Worm (Caenorhabditis elegans) whole organism, L4 larva: ENCODE measurements around the gene mml-1.
A peak's percentile ranks its signal among the peaks of the same experiment; 100 is the strongest.

Experiments used
- D1046.2 ChIP-seq: fragments of 200-800 bp; sonication (Bioruptor generic); IDR thresholded peaks from 2 replicates; pipeline ENCODE4 v1.3.6; 2022; ENCODE audit warnings: missing genetic modification characterization, missing compliant biosample characterization
- F26F4.8 ChIP-seq: fragments of 200-800 bp; sonication (Bioruptor generic); conservative IDR thresholded peaks from 2 replicates; pipeline ENCODE4 v1.3.6; 2022; ENCODE audit warnings: missing genetic modification characterization, missing compliant biosample characterization
- F37D6.2 ChIP-seq: sonication (generic microtip); optimal IDR thresholded peaks from 2 replicates; lab custom pipeline; 2016; ENCODE audit warnings: mild to moderate bottlenecking, missing genetic modification characterization, missing compliant biosample characterization
- F44E2.7 ChIP-seq: fragments of 200-800 bp; sonication (Bioruptor generic); IDR thresholded peaks from 2 replicates; pipeline ENCODE4 v2.1.2; 2022; ENCODE audit warnings: missing genetic modification characterization, missing compliant biosample characterization
- T20F7.1 ChIP-seq: fragments of 200-800 bp; sonication (Bioruptor generic); optimal IDR thresholded peaks from 2 replicates; lab custom pipeline; 2018; ENCODE audit warnings: mild to moderate bottlenecking, missing genetic modification characterization, missing compliant biosample characterization
- Y48G9A.11 ChIP-seq: fragments of 200-800 bp; sonication (Bioruptor generic); IDR thresholded peaks from 2 replicates; pipeline ENCODE4 v1.3.6; 2022; ENCODE audit warnings: missing genetic modification reagents, missing genetic modification characterization, missing compliant biosample characterization
- Y5F2A.4 ChIP-seq: fragments of 200-800 bp; sonication (Bioruptor generic); optimal IDR thresholded peaks from 2 replicates; lab custom pipeline; 2018; ENCODE audit warnings: mild to moderate bottlenecking, missing genetic modification characterization, missing compliant biosample characterization
- Y75B8A.6 ChIP-seq: fragments of 200-800 bp; sonication (Bioruptor generic); IDR thresholded peaks from 2 replicates; pipeline ENCODE4 v1.3.6; 2022; ENCODE audit warnings: missing genetic modification reagents, missing genetic modification characterization, missing compliant biosample characterization
- ZK337.2 ChIP-seq: fragments of 200-800 bp; sonication (Bioruptor generic); IDR thresholded peaks from 2 replicates; pipeline ENCODE4 v1.3.6; 2022; ENCODE audit warnings: missing genetic modification reagents, missing genetic modification characterization, missing compliant biosample characterization
- ZK546.5 ChIP-seq, 2 experiments: sonication (generic microtip); optimal IDR thresholded peaks; 2 replicates each; lab custom pipeline; 2017; ENCODE audit warnings: missing biosample characterization in 2 of 2, missing genetic modification characterization in 2 of 2
- aha-1 ChIP-seq: fragments of 150-350 bp; peaks from one replicate; lab custom pipeline; 2014; ENCODE audit warnings: missing biosample characterization, missing genetic modification characterization
- arid-1 ChIP-seq: fragments of 200-800 bp; sonication (Bioruptor generic); conservative IDR thresholded peaks from 2 replicates; pipeline ENCODE4 v1.3.6; 2022; ENCODE audit warnings: missing genetic modification reagents, missing genetic modification characterization, missing compliant biosample characterization
- ces-1 ChIP-seq: fragments of 150-350 bp; sonication (generic microtip); optimal IDR thresholded peaks from 4 replicates; lab custom pipeline; 2014; ENCODE audit warnings: missing biosample characterization, missing genetic modification reagents, missing genetic modification characterization
- cey-2 ChIP-seq: sonication (generic microtip); optimal IDR thresholded peaks from 3 replicates; lab custom pipeline; 2017; ENCODE audit warnings: missing genetic modification characterization, mild to moderate bottlenecking, missing compliant biosample characterization, antibody characterized with exemption, borderline replicate concordance; ENCODE audit not compliant: insufficient read depth
- ctbp-1 ChIP-seq: fragments of 200-800 bp; sonication (Bioruptor generic); IDR thresholded peaks from 2 replicates; pipeline ENCODE4 v1.3.6; 2022; ENCODE audit warnings: missing genetic modification reagents, missing genetic modification characterization, missing compliant biosample characterization
- daf-19 ChIP-seq: fragments of 200-800 bp; sonication (Bioruptor generic); conservative IDR thresholded peaks from 2 replicates; pipeline ENCODE4 v1.3.6; 2022; ENCODE audit warnings: missing genetic modification characterization, missing compliant biosample characterization
- dmd-8 ChIP-seq: fragments of 200-800 bp; sonication (Bioruptor generic); IDR thresholded peaks from 2 replicates; pipeline ENCODE4 v1.3.6; 2022; ENCODE audit warnings: missing genetic modification characterization, missing compliant biosample characterization
- dpl-1 ChIP-seq: fragments of 150-350 bp; optimal IDR thresholded peaks from 2 replicates; lab custom pipeline; 2014; ENCODE audit warnings: missing biosample characterization, missing genetic modification reagents, missing genetic modification characterization
- duxl-1 ChIP-seq: sonication (generic microtip); optimal IDR thresholded peaks from 2 replicates; lab custom pipeline; 2016; ENCODE audit warnings: mild to moderate bottlenecking, missing genetic modification characterization, moderate library complexity, missing compliant biosample characterization; ENCODE audit not compliant: poor library complexity
- dve-1 ChIP-seq: sonication (generic microtip); optimal IDR thresholded peaks from 2 replicates; lab custom pipeline; 2017; ENCODE audit warnings: antibody characterized with exemption, mild to moderate bottlenecking, missing genetic modification characterization, missing compliant biosample characterization; ENCODE audit not compliant: insufficient read depth
- egl-43 ChIP-seq: fragments of 200-800 bp; sonication (Bioruptor generic); IDR thresholded peaks from 2 replicates; pipeline ENCODE4 v1.3.6; 2022; ENCODE audit warnings: missing genetic modification reagents, missing genetic modification characterization, missing compliant biosample characterization
- fkh-10 ChIP-seq: fragments of 150-350 bp; optimal IDR thresholded peaks from 2 replicates; lab custom pipeline; 2014; ENCODE audit warnings: missing biosample characterization, missing genetic modification reagents, missing genetic modification characterization
- fos-1 ChIP-seq: fragments of 150-350 bp; optimal IDR thresholded peaks from 2 replicates; lab custom pipeline; 2014; ENCODE audit warnings: missing biosample characterization, missing genetic modification characterization
- lim-7 ChIP-seq: fragments of 200-800 bp; sonication (Bioruptor generic); IDR thresholded peaks from 2 replicates; pipeline ENCODE4 v1.3.6; 2022; ENCODE audit warnings: missing genetic modification characterization, missing compliant biosample characterization
- lin-1 ChIP-seq: fragments of 200-800 bp; sonication (Bioruptor generic); IDR thresholded peaks from 2 replicates; pipeline ENCODE4 v1.3.6; 2022; ENCODE audit warnings: missing genetic modification reagents, missing genetic modification characterization, missing compliant biosample characterization
- lin-13 ChIP-seq: fragments of 150-350 bp; optimal IDR thresholded peaks from 2 replicates; lab custom pipeline; 2014; ENCODE audit warnings: missing biosample characterization, missing genetic modification reagents, missing genetic modification characterization
- lin-29 ChIP-seq: fragments of 200-800 bp; sonication (Bioruptor generic); IDR thresholded peaks from 2 replicates; pipeline ENCODE4 v1.3.6; 2022; ENCODE audit warnings: missing genetic modification reagents, missing genetic modification characterization, missing compliant biosample characterization
- lin-38 ChIP-seq: fragments of 200-800 bp; sonication (Bioruptor generic); IDR thresholded peaks from 2 replicates; pipeline ENCODE4 v1.3.6; 2022; ENCODE audit warnings: missing genetic modification reagents, missing genetic modification characterization, missing compliant biosample characterization
- lin-39 ChIP-seq: fragments of 150-350 bp; optimal IDR thresholded peaks from 2 replicates; lab custom pipeline; 2014; ENCODE audit warnings: missing biosample characterization, missing genetic modification reagents, missing genetic modification characterization
- lsy-2 ChIP-seq, 2 experiments: fragments of 150-350 bp in 1 of 2; sonication (generic microtip) in 1 of 2; optimal IDR thresholded peaks; 2 replicates each; lab custom pipeline; 2014 to 2017; ENCODE audit warnings: missing biosample characterization in 2 of 2, missing genetic modification characterization in 2 of 2
- madf-5 ChIP-seq, 2 experiments: fragments of 200-800 bp; sonication (Bioruptor generic); IDR thresholded peaks; 2 replicates each; pipeline ENCODE4 v1.3.6; 2022; ENCODE audit warnings: missing compliant biosample characterization in 2 of 2, missing genetic modification characterization in 2 of 2
- mdl-1 ChIP-seq, 2 experiments: fragments of 150-350 bp in 1 of 2; sonication (generic microtip) in 1 of 2; optimal IDR thresholded peaks; 2 replicates each; lab custom pipeline; 2014 to 2017; ENCODE audit warnings: missing biosample characterization in 2 of 2, missing genetic modification characterization in 2 of 2
- mep-1 ChIP-seq: fragments of 150-350 bp; sonication (generic microtip); optimal IDR thresholded peaks from 3 replicates; lab custom pipeline; 2014; ENCODE audit warnings: missing biosample characterization, missing genetic modification characterization
- mes-2 ChIP-seq: sonication (generic microtip); optimal IDR thresholded peaks from 2 replicates; lab custom pipeline; 2016; ENCODE audit warnings: missing genotype, mild to moderate bottlenecking, missing genetic modification characterization, missing compliant biosample characterization; ENCODE audit not compliant: poor library complexity, severe bottlenecking
- mxl-3 ChIP-seq: fragments of 200-800 bp; sonication (Bioruptor generic); optimal IDR thresholded peaks from 2 replicates; lab custom pipeline; 2018; ENCODE audit warnings: mild to moderate bottlenecking, missing genetic modification characterization, missing compliant biosample characterization
- nhr-111 ChIP-seq: fragments of 200-800 bp; sonication (Bioruptor generic); optimal IDR thresholded peaks from 2 replicates; lab custom pipeline; 2018; ENCODE audit warnings: mild to moderate bottlenecking, missing genetic modification characterization, missing compliant biosample characterization
- nhr-237 ChIP-seq: sonication (generic microtip); optimal IDR thresholded peaks from 2 replicates; lab custom pipeline; 2017; ENCODE audit warnings: missing biosample characterization, missing genetic modification characterization
- nhr-28 ChIP-seq: fragments of 150-350 bp; optimal IDR thresholded peaks from 2 replicates; lab custom pipeline; 2014; ENCODE audit warnings: missing biosample characterization, missing genetic modification characterization
- nhr-42 ChIP-seq: fragments of 200-800 bp; sonication (Bioruptor generic); IDR thresholded peaks from 2 replicates; pipeline ENCODE4 v1.3.6; 2022; ENCODE audit warnings: missing genetic modification characterization, missing compliant biosample characterization
- nhr-76 ChIP-seq: fragments of 150-350 bp; optimal IDR thresholded peaks from 2 replicates; lab custom pipeline; 2014; ENCODE audit warnings: missing biosample characterization, missing genetic modification characterization
- nhr-77 ChIP-seq: fragments of 150-350 bp; optimal IDR thresholded peaks from 2 replicates; lab custom pipeline; 2014; ENCODE audit warnings: missing biosample characterization, missing genetic modification characterization
- pha-4 ChIP-seq, 2 experiments: fragments of 150-350 bp in 1 of 2; fragments of 200-800 bp in 1 of 2; sonication (Bioruptor generic) in 1 of 2; IDR thresholded peaks in 1 of 2; optimal IDR thresholded peaks in 1 of 2; 2 replicates each; pipeline versions ENCODE4 v1.3.6 to Lab custom; 2014 to 2022; ENCODE audit warnings: missing genetic modification characterization in 2 of 2, missing genetic modification reagents in 2 of 2, missing biosample characterization in 1 of 2, missing compliant biosample characterization in 1 of 2
- php-3 ChIP-seq: fragments of 200-800 bp; sonication (Bioruptor generic); IDR thresholded peaks from 2 replicates; pipeline ENCODE4 v1.3.6; 2022; ENCODE audit warnings: missing genetic modification reagents, missing genetic modification characterization, missing compliant biosample characterization
- pqm-1 ChIP-seq: sonication (generic microtip); optimal IDR thresholded peaks from 2 replicates; lab custom pipeline; 2017; ENCODE audit warnings: missing biosample characterization, missing genetic modification characterization
- skn-1 ChIP-seq: fragments of 150-350 bp; optimal IDR thresholded peaks from 2 replicates; lab custom pipeline; 2014; ENCODE audit warnings: missing biosample characterization, missing genetic modification characterization
- spr-1 ChIP-seq: sonication (generic microtip); optimal IDR thresholded peaks from 2 replicates; lab custom pipeline; 2016; ENCODE audit warnings: mild to moderate bottlenecking, missing genetic modification characterization, missing compliant biosample characterization
- spr-3 ChIP-seq: fragments of 200-800 bp; sonication (Bioruptor generic); optimal IDR thresholded peaks from 2 replicates; lab custom pipeline; 2018; ENCODE audit warnings: mild to moderate bottlenecking, missing genetic modification characterization, missing compliant biosample characterization
- unc-130 ChIP-seq: sonication (generic microtip); optimal IDR thresholded peaks from 2 replicates; lab custom pipeline; 2016; ENCODE audit warnings: missing genetic modification reagents, missing genetic modification characterization, missing compliant biosample characterization
- vab-7 ChIP-seq: fragments of 200-800 bp; sonication (Bioruptor generic); IDR thresholded peaks from 2 replicates; pipeline ENCODE4 v1.3.6; 2022; ENCODE audit warnings: missing genetic modification reagents, missing genetic modification characterization, missing compliant biosample characterization
- ztf-11 ChIP-seq: fragments of 150-350 bp; optimal IDR thresholded peaks from 2 replicates; lab custom pipeline; 2014; ENCODE audit warnings: missing biosample characterization, missing genetic modification characterization

Gene mml-1

DNA sequence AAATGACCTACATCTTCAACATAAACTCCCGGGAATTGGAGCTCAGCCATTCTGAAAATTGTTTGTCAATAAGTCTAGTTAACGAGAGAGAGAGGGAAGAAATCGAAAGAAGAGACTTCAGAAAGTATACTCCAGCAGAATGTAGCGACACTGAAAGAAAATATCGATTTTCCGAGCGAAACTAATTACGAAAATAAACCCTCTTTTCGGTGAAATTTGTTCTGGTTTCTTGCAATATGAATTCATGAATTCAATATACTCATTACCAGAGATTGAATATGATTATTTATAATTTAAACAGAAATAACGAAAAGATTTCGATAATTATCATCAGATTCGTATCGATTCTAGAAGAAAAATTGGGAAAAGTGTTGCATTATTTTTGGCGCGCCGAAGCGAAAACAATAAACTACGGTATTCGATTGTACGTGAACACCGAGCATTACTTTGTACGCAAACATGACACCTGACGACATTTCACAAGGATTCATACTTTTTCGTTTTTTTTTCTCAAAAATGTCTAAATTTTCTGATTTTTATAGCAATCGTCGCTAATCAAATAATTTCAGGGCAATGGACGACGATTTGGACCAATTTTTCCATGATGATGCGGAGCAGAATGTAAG, 7.1 kb upstream of the mml-1 start, which contains the start of the genes hmg-4 and T20B12.3:
TSS of gene hmg-4 (minus strand) at position 51 of the 626 bp plus-strand sequence.
TSS of gene T20B12.3 (plus strand) at position 570 of the 626 bp plus-strand sequence.
- no peak for TF ChIP-seq Y5F2A.4 (GFP tag; lab: Kevin White, UChicago)
- TF ChIP-seq fos-1 (tag; lab: Kevin White, UChicago), result no peak
- TF ChIP-seq lim-7 (GFP tag; lab: Robert Waterston, UW), result no peak
- TF ChIP-seq dmd-8 (GFP tag; lab: Robert Waterston, UW), result no peak
- peak; percentile 15 for TF ChIP-seq dve-1 (tag; lab: Kevin White, UChicago)
- no peak for TF ChIP-seq F37D6.2 (tag; lab: Kevin White, UChicago)
- TF ChIP-seq pqm-1 (tag; lab: Kevin White, UChicago), result no peak
- TF ChIP-seq unc-130, result peak; percentile 34
- no peak for TF ChIP-seq D1046.2 (GFP tag; lab: Robert Waterston, UW)
- TF ChIP-seq Y75B8A.6, result no peak
- TF ChIP-seq nhr-42 (GFP tag; lab: Robert Waterston, UW), result no peak
- TF ChIP-seq lin-29, result no peak
- peak; percentile 34 for TF ChIP-seq mep-1 (tag; lab: Kevin White, UChicago)
- TF ChIP-seq mes-2 (tag; lab: Kevin White, UChicago), result peak; percentile 62
- TF ChIP-seq ZK337.2 (GFP tag; lab: Robert Waterston, UW), result no peak
- no peak for TF ChIP-seq madf-5 (GFP tag; IDR thresholded peaks at IDR 0.05; lab: Robert Waterston, UW)
- TF ChIP-seq fkh-10, result no peak
- TF ChIP-seq F44E2.7 (GFP tag; lab: Robert Waterston, UW), result no peak
- no peak for TF ChIP-seq F26F4.8
- no peak for TF ChIP-seq aha-1 (tag; lab: Kevin White, UChicago)
- no peak for TF ChIP-seq spr-3 (GFP tag; lab: Kevin White, UChicago)
- no peak for TF ChIP-seq lin-13
- no peak for TF ChIP-seq lin-1 (GFP tag; lab: Robert Waterston, UW)
- TF ChIP-seq ztf-11 (tag; lab: Kevin White, UChicago), result no peak
- TF ChIP-seq Y48G9A.11 (GFP tag; lab: Robert Waterston, UW), result no peak
- peak; percentile 53 for TF ChIP-seq lin-38
- TF ChIP-seq ctbp-1 (GFP tag; lab: Robert Waterston, UW), result no peak
- TF ChIP-seq arid-1 (GFP tag; lab: Robert Waterston, UW), result no peak
- TF ChIP-seq egl-43, result no peak
- TF ChIP-seq daf-19, result no peak
- no peak for TF ChIP-seq nhr-111 (GFP tag; lab: Kevin White, UChicago)
- no peak for TF ChIP-seq mdl-1 (tag; optimal IDR thresholded peaks at IDR 0.05; lab: Kevin White, UChicago)
- TF ChIP-seq mxl-3, result no peak
- no peak for TF ChIP-seq nhr-28
- peak in 1 of 2 experiments; percentile 98 for TF ChIP-seq lsy-2 (tag; optimal IDR thresholded peaks at IDR 0.05; lab: Kevin White, UChicago)
- no peak for TF ChIP-seq pha-4 (GFP tag; IDR thresholded peaks at IDR 0.05; lab: Robert Waterston, UW)
- TF ChIP-seq pha-4 (tag; optimal IDR thresholded peaks at IDR 0.05; lab: Kevin White, UChicago), result no peak
- TF ChIP-seq vab-7 (GFP tag; lab: Robert Waterston, UW), result no peak
- TF ChIP-seq nhr-76, result no peak
- TF ChIP-seq dpl-1 (GFP tag; lab: Kevin White, UChicago), result peak; percentile 61
- peak; percentile 44 for TF ChIP-seq T20F7.1 (GFP tag; lab: Kevin White, UChicago)
- no peak for TF ChIP-seq cey-2 (tag; lab: Kevin White, UChicago)
- no peak for TF ChIP-seq lin-39 (tag; lab: Kevin White, UChicago)
- no peak for TF ChIP-seq php-3
- no peak for TF ChIP-seq nhr-237 (tag; lab: Kevin White, UChicago)
- no peak for TF ChIP-seq spr-1 (tag; lab: Kevin White, UChicago)
- TF ChIP-seq ces-1, result no peak
- no peak for TF ChIP-seq ZK546.5 (tag; optimal IDR thresholded peaks at IDR 0.05; lab: Kevin White, UChicago)
- TF ChIP-seq skn-1 (tag; lab: Kevin White, UChicago), result no peak
- no peak for TF ChIP-seq nhr-77
- TF ChIP-seq duxl-1 (tag; lab: Kevin White, UChicago), result no peak
